Worm (Caenorhabditis elegans) whole organism, young adult: ENCODE data around the gene C56C10.4.

Experiments used
- B0019.2 ChIP-seq: fragments of 200-800 bp; sonication (Bioruptor generic); conservative IDR thresholded peaks from 2 replicates; pipeline ENCODE4 v1.3.6; 2022; ENCODE audit warnings: missing genetic modification reagents, missing genetic modification characterization, missing compliant biosample characterization
- F23B12.7 ChIP-seq: sonication (generic microtip); optimal IDR thresholded peaks from 2 replicates; lab custom pipeline; 2017; ENCODE audit warnings: missing genetic modification characterization, mild to moderate bottlenecking, missing compliant biosample characterization, antibody characterized with exemption, moderate library complexity; ENCODE audit not compliant: insufficient read depth
- F39B2.1 ChIP-seq: fragments of 200-800 bp; sonication (Bioruptor generic); IDR thresholded peaks from 2 replicates; pipeline ENCODE4 v1.3.6; 2022; ENCODE audit warnings: missing genetic modification reagents, missing genetic modification characterization, missing compliant biosample characterization
- F57C9.4 ChIP-seq: sonication (generic microtip); optimal IDR thresholded peaks from 2 replicates; lab custom pipeline; 2017; ENCODE audit warnings: mild to moderate bottlenecking, missing genetic modification characterization, missing compliant biosample characterization
- K11D2.4 ChIP-seq: fragments of 200-800 bp; sonication (Bioruptor generic); IDR thresholded peaks from 2 replicates; pipeline ENCODE4 v1.3.6; 2022; ENCODE audit warnings: missing genetic modification reagents, missing genetic modification characterization, missing compliant biosample characterization
- T26A5.8 ChIP-seq: sonication (generic microtip); optimal IDR thresholded peaks from 2 replicates; lab custom pipeline; 2016; ENCODE audit warnings: missing genetic modification characterization, missing compliant biosample characterization
- Y53G8AR.9 ChIP-seq: fragments of 200-800 bp; sonication (Bioruptor generic); conservative IDR thresholded peaks from 2 replicates; pipeline ENCODE4 v1.3.6; 2022; ENCODE audit warnings: missing genetic modification reagents, missing genetic modification characterization, missing compliant biosample characterization
- aptf-2 ChIP-seq: fragments of 200-800 bp; sonication (Bioruptor generic); conservative IDR thresholded peaks from 2 replicates; pipeline ENCODE4 v1.3.6; 2022; ENCODE audit warnings: missing genetic modification reagents, missing genetic modification characterization, missing compliant biosample characterization
- attf-3 ChIP-seq: fragments of 200-800 bp; sonication (Bioruptor generic); conservative IDR thresholded peaks from 2 replicates; pipeline ENCODE4 v1.3.6; 2022; ENCODE audit warnings: missing genetic modification reagents, missing genetic modification characterization, missing compliant biosample characterization
- ceh-40 ChIP-seq: fragments of 200-800 bp; sonication (Bioruptor generic); IDR thresholded peaks from 2 replicates; pipeline ENCODE4 v1.3.6; 2022; ENCODE audit warnings: missing genetic modification characterization, missing compliant biosample characterization
- ceh-79 ChIP-seq: sonication (generic microtip); optimal IDR thresholded peaks from 2 replicates; lab custom pipeline; 2017; ENCODE audit warnings: mild to moderate bottlenecking, missing genetic modification characterization, missing compliant biosample characterization
- chd-7 ChIP-seq: sonication (generic microtip); optimal IDR thresholded peaks from 2 replicates; lab custom pipeline; 2016; ENCODE audit warnings: mild to moderate bottlenecking, missing genetic modification characterization, moderate library complexity, missing compliant biosample characterization
- dox-1 ChIP-seq: fragments of 200-800 bp; sonication (Bioruptor generic); IDR thresholded peaks from 2 replicates; pipeline ENCODE4 v1.3.6; 2022; ENCODE audit warnings: missing genetic modification reagents, missing genetic modification characterization, missing compliant biosample characterization
- efl-1 ChIP-seq: fragments of 150-350 bp; optimal IDR thresholded peaks from 2 replicates; lab custom pipeline; 2014; ENCODE audit warnings: missing biosample characterization, missing genetic modification reagents, missing genetic modification characterization
- egl-44 ChIP-seq: fragments of 200-800 bp; sonication (Bioruptor generic); IDR thresholded peaks from 2 replicates; pipeline ENCODE4 v1.3.6; 2022; ENCODE audit warnings: missing genetic modification reagents, missing genetic modification characterization, missing compliant biosample characterization
- egrh-3 ChIP-seq: fragments of 200-800 bp; sonication (Bioruptor generic); IDR thresholded peaks from 2 replicates; pipeline ENCODE4 v1.3.6; 2022; ENCODE audit warnings: missing genetic modification reagents, missing genetic modification characterization, missing compliant biosample characterization
- ets-4 ChIP-seq: fragments of 200-800 bp; sonication (Bioruptor generic); optimal IDR thresholded peaks from 2 replicates; lab custom pipeline; 2018; ENCODE audit warnings: mild to moderate bottlenecking, missing genetic modification characterization, missing compliant biosample characterization
- him-1 ChIP-seq: sonication (generic microtip); optimal IDR thresholded peaks from 2 replicates; lab custom pipeline; 2016; ENCODE audit warnings: missing genotype, missing genetic modification reagents, missing genetic modification characterization, missing compliant biosample characterization
- hlh-12 ChIP-seq: sonication (generic microtip); optimal IDR thresholded peaks from 2 replicates; lab custom pipeline; 2016; ENCODE audit warnings: missing genetic modification characterization, missing compliant biosample characterization
- hrde-1 ChIP-seq: sonication (generic microtip); optimal IDR thresholded peaks from 2 replicates; lab custom pipeline; 2016; ENCODE audit warnings: missing genetic modification characterization, mild to moderate bottlenecking, missing compliant biosample characterization, moderate library complexity, missing genotype, missing genetic modification reagents, borderline replicate concordance
- lin-26 ChIP-seq: fragments of 200-800 bp; sonication (Bioruptor generic); IDR thresholded peaks from 2 replicates; pipeline ENCODE4 v1.3.6; 2022; ENCODE audit warnings: missing genetic modification reagents, missing genetic modification characterization, missing compliant biosample characterization
- lin-40 ChIP-seq: sonication (generic microtip); optimal IDR thresholded peaks from 2 replicates; lab custom pipeline; 2016; ENCODE audit warnings: missing genetic modification characterization, mild to moderate bottlenecking, missing compliant biosample characterization, missing genotype, missing genetic modification reagents
- lsl-1 ChIP-seq: fragments of 200-800 bp; sonication (Bioruptor generic); optimal IDR thresholded peaks from 2 replicates; lab custom pipeline; 2018; ENCODE audit warnings: mild to moderate bottlenecking, missing genetic modification characterization, moderate library complexity, missing compliant biosample characterization
- lsy-27 ChIP-seq: sonication (generic microtip); optimal IDR thresholded peaks from 2 replicates; lab custom pipeline; 2017; ENCODE audit warnings: missing genetic modification characterization, mild to moderate bottlenecking, missing compliant biosample characterization, antibody characterized with exemption, missing genotype, borderline replicate concordance; ENCODE audit not compliant: insufficient read depth
- madf-10 ChIP-seq: sonication (generic microtip); optimal IDR thresholded peaks from 2 replicates; lab custom pipeline; 2016; ENCODE audit warnings: mild to moderate bottlenecking, missing genetic modification characterization, missing compliant biosample characterization
- madf-3 ChIP-seq: fragments of 200-800 bp; sonication (Bioruptor generic); IDR thresholded peaks from 2 replicates; pipeline ENCODE4 v1.3.6; 2022; ENCODE audit warnings: missing genetic modification reagents, missing genetic modification characterization, missing compliant biosample characterization
- mel-28 ChIP-seq: sonication (generic microtip); optimal IDR thresholded peaks from 2 replicates; lab custom pipeline; 2016; ENCODE audit warnings: borderline replicate concordance, mild to moderate bottlenecking, missing genetic modification characterization, missing compliant biosample characterization
- nfya-1 ChIP-seq: sonication (generic microtip); optimal IDR thresholded peaks from 2 replicates; lab custom pipeline; 2017; ENCODE audit warnings: antibody characterized with exemption, missing compliant biosample characterization, missing genetic modification characterization, borderline replicate concordance; ENCODE audit not compliant: insufficient read depth
- nhr-27 ChIP-seq: fragments of 200-800 bp; sonication (Bioruptor generic); optimal IDR thresholded peaks from 2 replicates; lab custom pipeline; 2018; ENCODE audit warnings: mild to moderate bottlenecking, missing genetic modification characterization, moderate library complexity, missing compliant biosample characterization
- nhr-80 ChIP-seq: sonication (generic microtip); optimal IDR thresholded peaks from 2 replicates; lab custom pipeline; 2016; ENCODE audit warnings: missing genetic modification characterization, missing compliant biosample characterization
- repo-1 ChIP-seq: sonication (generic microtip); optimal IDR thresholded peaks from 2 replicates; lab custom pipeline; 2017; ENCODE audit warnings: mild to moderate bottlenecking, missing genetic modification characterization, missing compliant biosample characterization
- sdz-38 ChIP-seq: sonication (generic microtip); optimal IDR thresholded peaks from 2 replicates; lab custom pipeline; 2016; ENCODE audit warnings: missing genotype, missing genetic modification characterization, missing compliant biosample characterization
- snpc-1.1 ChIP-seq: sonication (generic microtip); optimal IDR thresholded peaks from 2 replicates; lab custom pipeline; 2017; ENCODE audit warnings: missing genetic modification characterization, mild to moderate bottlenecking, missing compliant biosample characterization, antibody characterized with exemption, moderate library complexity, missing genotype, missing genetic modification reagents; ENCODE audit not compliant: insufficient read depth
- snpc-4 ChIP-seq, 5 experiments: fragments of 150-350 bp in 1 of 5; sonication (generic microtip) in 4 of 5; optimal IDR thresholded peaks; 2 replicates each; lab custom pipeline; 2014 to 2018; ENCODE audit warnings: missing genetic modification characterization in 5 of 5, missing biosample characterization in 3 of 5, antibody characterized with exemption in 2 of 5, mild to moderate bottlenecking in 2 of 5, missing compliant biosample characterization in 2 of 5, missing genotype in 2 of 5, moderate library complexity in 2 of 5, missing genetic modification reagents in 1 of 5
- unc-62 ChIP-seq: fragments of 150-350 bp; optimal IDR thresholded peaks from 2 replicates; lab custom pipeline; 2014; ENCODE audit warnings: missing biosample characterization, missing genetic modification reagents, missing genetic modification characterization
- ztf-18 ChIP-seq: sonication (generic microtip); optimal IDR thresholded peaks from 2 replicates; lab custom pipeline; 2016; ENCODE audit warnings: missing genotype, mild to moderate bottlenecking, missing genetic modification characterization, missing compliant biosample characterization
- ztf-22 ChIP-seq: fragments of 200-800 bp; sonication (Bioruptor generic); optimal IDR thresholded peaks from 2 replicates; lab custom pipeline; 2018; ENCODE audit warnings: mild to moderate bottlenecking, missing genetic modification characterization, moderate library complexity, missing compliant biosample characterization

C56C10.4 gene

ce11 chrII:6591000-6591399, 8.1 kb downstream of the C56C10.4 start (continued):
- peak; percentile 54 for TF ChIP-seq T26A5.8 (tag; lab: Kevin White, UChicago)
- no peak for TF ChIP-seq lsl-1 (GFP tag; lab: Kevin White, UChicago)
- no peak for TF ChIP-seq madf-3
- no peak for TF ChIP-seq hlh-12 (tag; lab: Kevin White, UChicago)
- TF ChIP-seq K11D2.4 (GFP tag; lab: Robert Waterston, UW): 0 out of 2 replicates have a peak, but pooled peaks have one; percentile 15
- TF ChIP-seq lsy-27 (tag; lab: Kevin White, UChicago): no peak
- no peak for TF ChIP-seq egrh-3 (GFP tag; lab: Robert Waterston, UW)
- TF ChIP-seq, all 124 proteins: peak for 14

ce11 chrII:6592251-6592650, 9.4 kb downstream of the C56C10.4 start, which contains the start of gene C56C10.9:
C56C10.9 (minus strand) TSS chrII:6592351.
- no peak for TF ChIP-seq egl-44 (GFP tag; lab: Robert Waterston, UW)
- no peak for TF ChIP-seq madf-10
- no peak for TF ChIP-seq him-1 (tag; lab: Kevin White, UChicago)
- no peak for TF ChIP-seq nhr-27 (tag; lab: Kevin White, UChicago)
- no peak for TF ChIP-seq ceh-79 (tag; lab: Kevin White, UChicago)
- no peak for TF ChIP-seq efl-1 (GFP tag; lab: Kevin White, UChicago)
- no peak for TF ChIP-seq egrh-3 (GFP tag; lab: Robert Waterston, UW)
- no peak for TF ChIP-seq F23B12.7 (tag; lab: Kevin White, UChicago)
- no peak for TF ChIP-seq ceh-40
- no peak for TF ChIP-seq sdz-38 (tag; lab: Kevin White, UChicago)
- TF ChIP-seq T26A5.8 (tag; lab: Kevin White, UChicago): no peak
- TF ChIP-seq ztf-22 (GFP tag; lab: Kevin White, UChicago): no peak
- TF ChIP-seq nhr-80 (tag; lab: Kevin White, UChicago): no peak
- TF ChIP-seq attf-3 (GFP tag; lab: Robert Waterston, UW): no peak
- no peak for TF ChIP-seq unc-62 (GFP tag; lab: Kevin White, UChicago)
- no peak for TF ChIP-seq aptf-2
- TF ChIP-seq snpc-1.1: no peak
- TF ChIP-seq repo-1: no peak

- TF ChIP-seq F57C9.4 (tag; lab: Kevin White, UChicago): no peak
- TF ChIP-seq chd-7: no peak
- no peak for TF ChIP-seq dox-1 (GFP tag; lab: Robert Waterston, UW)
- no peak for TF ChIP-seq B0019.2 (GFP tag; lab: Robert Waterston, UW)
- TF ChIP-seq lin-40 (tag; lab: Kevin White, UChicago): no peak
- TF ChIP-seq lin-26 (GFP tag; lab: Robert Waterston, UW): no peak
- TF ChIP-seq ztf-18 (tag; lab: Kevin White, UChicago): no peak
- TF ChIP-seq Y53G8AR.9 (GFP tag; lab: Robert Waterston, UW): no peak
- no peak for TF ChIP-seq snpc-4 (GFP tag; optimal IDR thresholded peaks at IDR 0.05; lab: Kevin White, UChicago)
- TF ChIP-seq snpc-4 (tag; optimal IDR thresholded peaks at IDR 0.05; lab: Kevin White, UChicago): no peak
- no peak for TF ChIP-seq lsl-1 (GFP tag; lab: Kevin White, UChicago)
- no peak for TF ChIP-seq ets-4
- TF ChIP-seq nfya-1 (tag; lab: Kevin White, UChicago): no peak
- TF ChIP-seq hrde-1 (tag; lab: Kevin White, UChicago): no peak
- TF ChIP-seq F39B2.1 (GFP tag; lab: Robert Waterston, UW): no peak
- TF ChIP-seq mel-28 (tag; lab: Kevin White, UChicago): no peak
Observed at ce11 chrII:6594151-6594550, 11.3 kb downstream of the C56C10.4 start, which contains the start of gene aipr-1. aipr-1 (minus strand) TSS chrII:6594251.
